Worm (Caenorhabditis elegans) whole organism, L2 larva: ENCODE results near the gene F52H2.3.

Source experiments
- F13H6.1 ChIP-seq: sonication (generic microtip); optimal IDR thresholded peaks from 2 replicates; lab custom pipeline; 2016; ENCODE audit warnings: missing genetic modification characterization, missing compliant biosample characterization
- ZK546.5 ChIP-seq: sonication (generic microtip); optimal IDR thresholded peaks from 2 replicates; lab custom pipeline; 2017; ENCODE audit warnings: missing biosample characterization, missing genetic modification characterization
- blmp-1 ChIP-seq: sonication (generic microtip); optimal IDR thresholded peaks from 2 replicates; lab custom pipeline; 2017; ENCODE audit warnings: missing genetic modification characterization, mild to moderate bottlenecking, missing compliant biosample characterization, antibody characterized with exemption, moderate library complexity; ENCODE audit not compliant: insufficient read depth
- egl-27 ChIP-seq: sonication (generic microtip); optimal IDR thresholded peaks from 3 replicates; lab custom pipeline; 2017; ENCODE audit warnings: missing biosample characterization, missing genetic modification reagents, missing genetic modification characterization
- elt-3 ChIP-seq: sonication (generic microtip); optimal IDR thresholded peaks from 2 replicates; lab custom pipeline; 2017; ENCODE audit warnings: missing biosample characterization, missing genetic modification characterization
- lin-13 ChIP-seq: fragments of 150-350 bp; optimal IDR thresholded peaks from 2 replicates; lab custom pipeline; 2014; ENCODE audit warnings: missing biosample characterization, missing genetic modification reagents, missing genetic modification characterization
- mab-5 ChIP-seq: fragments of 150-350 bp; optimal IDR thresholded peaks from 2 replicates; lab custom pipeline; 2014; ENCODE audit warnings: missing biosample characterization, missing genetic modification characterization
- nhr-12 ChIP-seq: fragments of 150-350 bp; optimal IDR thresholded peaks from 2 replicates; lab custom pipeline; 2014; ENCODE audit warnings: missing biosample characterization, missing genetic modification characterization
- nhr-237 ChIP-seq: fragments of 150-350 bp; optimal IDR thresholded peaks from 2 replicates; lab custom pipeline; 2014; ENCODE audit warnings: missing biosample characterization, missing genetic modification characterization
- nhr-6 ChIP-seq: fragments of 150-350 bp; optimal IDR thresholded peaks from 2 replicates; lab custom pipeline; 2014; ENCODE audit warnings: missing biosample characterization, missing genetic modification characterization
- snpc-4 ChIP-seq: fragments of 150-350 bp; optimal IDR thresholded peaks from 2 replicates; lab custom pipeline; 2014; ENCODE audit warnings: missing biosample characterization, missing genetic modification characterization
- unc-62 ChIP-seq: fragments of 150-350 bp; optimal IDR thresholded peaks from 2 replicates; lab custom pipeline; 2014; ENCODE audit warnings: missing biosample characterization, missing genetic modification reagents, missing genetic modification characterization
- zag-1 ChIP-seq: fragments of 150-350 bp; optimal IDR thresholded peaks from 2 replicates; lab custom pipeline; 2014; ENCODE audit warnings: missing biosample characterization, missing genetic modification characterization

- TF ChIP-seq zag-1 (tag; lab: Kevin White, UChicago) (no peak), nhr-237 (tag; lab: Kevin White, UChicago) (no peak), unc-62 (GFP tag; lab: Kevin White, UChicago) (no peak), nhr-6 (tag; lab: Kevin White, UChicago) (no peak), snpc-4 (tag; lab: Kevin White, UChicago) (no peak), ZK546.5 (tag; lab: Kevin White, UChicago) (no peak), elt-3 (tag; lab: Kevin White, UChicago) (no peak), lin-13 (no peak), blmp-1 (no peak), nhr-12 (tag; lab: Kevin White, UChicago) (no peak), F13H6.1 (no peak), egl-27 (tag; lab: Kevin White, UChicago) (no peak), mab-5 (tag; lab: Kevin White, UChicago) (no peak)
Observed at ce11 chrX:2513667-2514198, 27.1 kb downstream of the F52H2.3 start.
